Fruit fly (Drosophila melanogaster) whole organism, embryonic: ENCODE results near the gene dome.

ENCODE experiments used
- Aef1 ChIP-seq: fragments of 200-800 bp; sonication (Bioruptor generic); IDR thresholded peaks from 3 replicates; pipeline ENCODE4 v1.3.6; 2022; ENCODE audit warnings: missing biosample characterization, missing genetic modification characterization
- CG10565 ChIP-seq: fragments of 200-800 bp; sonication (Bioruptor generic); optimal IDR thresholded peaks from 3 replicates; lab custom pipeline; 2016; ENCODE audit warnings: missing biosample characterization, mild to moderate bottlenecking, missing genetic modification characterization
- CG12155 ChIP-seq: fragments of 200-800 bp; sonication (Bioruptor generic); optimal IDR thresholded peaks from 3 replicates; lab custom pipeline; 2016; ENCODE audit warnings: missing biosample characterization, missing genetic modification characterization
- CG13894 ChIP-seq: fragments of 200-800 bp; sonication (Bioruptor generic); optimal IDR thresholded peaks from 3 replicates; lab custom pipeline; 2018; ENCODE audit warnings: missing biosample characterization, mild to moderate bottlenecking, missing genetic modification characterization, moderate library complexity
- CG14441 ChIP-seq: fragments of 200-800 bp; sonication (Bioruptor generic); IDR thresholded peaks from 2 replicates; pipeline ENCODE4 v1.3.6; 2022; ENCODE audit warnings: missing biosample characterization, missing genetic modification characterization
- CG14965 ChIP-seq: fragments of 200-800 bp; sonication (Bioruptor generic); optimal IDR thresholded peaks from 2 replicates; lab custom pipeline; 2016; ENCODE audit warnings: missing biosample characterization, missing genetic modification characterization, borderline replicate concordance
- CG15011 ChIP-seq: fragments of 200-800 bp; sonication (Bioruptor generic); optimal IDR thresholded peaks from 3 replicates; lab custom pipeline; 2018; ENCODE audit warnings: missing biosample characterization, mild to moderate bottlenecking, missing genetic modification characterization
- CG17829 ChIP-seq: fragments of 200-800 bp; optimal IDR thresholded peaks from 2 replicates; lab custom pipeline; 2019; ENCODE audit warnings: missing biosample characterization, mild to moderate bottlenecking, missing genetic modification characterization, moderate library complexity
- CG17912 ChIP-seq: fragments of 200-800 bp; sonication (Bioruptor generic); optimal IDR thresholded peaks from 2 replicates; lab custom pipeline; 2018; ENCODE audit warnings: missing biosample characterization, mild to moderate bottlenecking, missing genetic modification characterization
- CG1832 ChIP-seq: fragments of 200-800 bp; sonication (Bioruptor generic); optimal IDR thresholded peaks from 2 replicates; lab custom pipeline; 2017; ENCODE audit warnings: missing biosample characterization, mild to moderate bottlenecking, missing genetic modification characterization, inconsistent platforms
- CG2120 ChIP-seq: fragments of 200-800 bp; sonication (Bioruptor generic); optimal IDR thresholded peaks from 3 replicates; lab custom pipeline; 2016; ENCODE audit warnings: missing biosample characterization, missing genetic modification characterization
- CG2199 ChIP-seq: fragments of 200-800 bp; sonication (Bioruptor generic); IDR thresholded peaks from 3 replicates; pipeline ENCODE4 v1.3.6; 2022; ENCODE audit warnings: missing biosample characterization, missing genetic modification characterization
- CG32767 ChIP-seq: fragments of 200-800 bp; sonication (Bioruptor generic); IDR thresholded peaks from 2 replicates; pipeline ENCODE4 v1.3.6; 2022; ENCODE audit warnings: missing biosample characterization, missing genetic modification characterization
- CG34422 ChIP-seq: fragments of 200-800 bp; sonication (Bioruptor generic); IDR thresholded peaks from 3 replicates; pipeline ENCODE4 v1.3.6; 2022; ENCODE audit warnings: missing biosample characterization, missing genetic modification characterization
- CG3995 ChIP-seq: fragments of 200-800 bp; sonication (Bioruptor generic); optimal IDR thresholded peaks from 3 replicates; lab custom pipeline; 2016; ENCODE audit warnings: missing biosample characterization, missing genetic modification characterization
- CG43689 ChIP-seq: fragments of 200-800 bp; sonication (Bioruptor generic); IDR thresholded peaks from 2 replicates; pipeline ENCODE4 v1.3.6; 2022; ENCODE audit warnings: missing biosample characterization, missing genetic modification characterization
- CG4617 ChIP-seq: fragments of 200-800 bp; sonication (Bioruptor generic); optimal IDR thresholded peaks from 3 replicates; lab custom pipeline; 2016; ENCODE audit warnings: missing biosample characterization, missing genetic modification characterization, borderline replicate concordance
- CG9876 ChIP-seq: fragments of 200-800 bp; sonication (Bioruptor generic); optimal IDR thresholded peaks from 2 replicates; lab custom pipeline; 2016; ENCODE audit warnings: missing biosample characterization, missing genetic modification characterization
- CHES-1-like ChIP-seq: fragments of 200-800 bp; sonication (Bioruptor generic); optimal IDR thresholded peaks from 2 replicates; lab custom pipeline; 2016; ENCODE audit warnings: missing biosample characterization, missing genetic modification characterization
- CTCF ChIP-seq: fragments of 200-800 bp; sonication (Bioruptor generic); optimal IDR thresholded peaks from 2 replicates; lab custom pipeline; 2017; ENCODE audit warnings: missing biosample characterization, mild to moderate bottlenecking, missing genetic modification characterization, moderate library complexity
- Dad ChIP-seq: fragments of 200-800 bp; sonication (Bioruptor generic); optimal IDR thresholded peaks from 3 replicates; lab custom pipeline; 2016; ENCODE audit warnings: missing biosample characterization, missing genetic modification characterization
- Deaf1 ChIP-seq: fragments of 200-800 bp; optimal IDR thresholded peaks from 3 replicates; lab custom pipeline; 2019; ENCODE audit warnings: missing biosample characterization, mild to moderate bottlenecking, missing genetic modification characterization, moderate library complexity
- Dek ChIP-seq: fragments of 200-800 bp; sonication (Bioruptor generic); optimal IDR thresholded peaks from 3 replicates; lab custom pipeline; 2019; ENCODE audit warnings: missing biosample characterization, mild to moderate bottlenecking, missing genetic modification characterization, moderate library complexity
- Hr51 ChIP-seq, 2 experiments: fragments of 200-800 bp; sonication (Bioruptor generic); optimal IDR thresholded peaks; 2 replicates in 1 of 2; 3 replicates in 1 of 2; lab custom pipeline; 2016 to 2018; ENCODE audit warnings: missing biosample characterization in 2 of 2, missing genetic modification characterization in 2 of 2, mild to moderate bottlenecking in 1 of 2, moderate library complexity in 1 of 2
- MBD-R2 ChIP-seq: fragments of 200-800 bp; sonication (Bioruptor generic); IDR thresholded peaks from 2 replicates; pipeline ENCODE4 v1.3.6; 2022; ENCODE audit warnings: missing biosample characterization, missing genetic modification characterization
- Med ChIP-seq: fragments of 200-800 bp; sonication (Bioruptor generic); peaks from one replicate; lab custom pipeline; 2016; ENCODE audit warnings: missing biosample characterization, missing genetic modification characterization, mild to moderate bottlenecking, inconsistent platforms, moderate library complexity
- Pdp1 ChIP-seq, 2 experiments: fragments of 200-800 bp; sonication (Bioruptor generic); optimal IDR thresholded peaks; 3 replicates each; lab custom pipeline; 2016; ENCODE audit warnings: missing biosample characterization in 2 of 2, missing genetic modification characterization in 2 of 2, mild to moderate bottlenecking in 1 of 2, moderate library complexity in 1 of 2
- Taf1 ChIP-seq: fragments of 200-800 bp; sonication (Bioruptor generic); IDR thresholded peaks from 2 replicates; pipeline ENCODE4 v1.3.6; 2022; ENCODE audit warnings: missing biosample characterization, missing genetic modification characterization
- Tbp ChIP-seq: fragments of >200 bp; optimal IDR thresholded peaks from 2 replicates; lab custom pipeline; 2018; ENCODE audit warnings: missing biosample characterization, missing genetic modification characterization
- Trl ChIP-seq, 3 experiments: fragments of >200 bp in 2 of 3; fragments of 200-800 bp in 1 of 3; sonication (Bioruptor generic) in 1 of 3; optimal IDR thresholded peaks; 2 replicates in 1 of 3; 3 replicates in 2 of 3; lab custom pipeline; 2016 to 2017; ENCODE audit warnings: missing biosample characterization in 1 of 3, missing genetic modification characterization in 1 of 3
- chn ChIP-seq: fragments of 200-800 bp; sonication (Bioruptor generic); optimal IDR thresholded peaks from 2 replicates; lab custom pipeline; 2016; ENCODE audit warnings: missing biosample characterization, missing genetic modification characterization
- crol ChIP-seq: fragments of 200-800 bp; sonication (Bioruptor generic); IDR thresholded peaks from 2 replicates; pipeline ENCODE4 v1.3.6; 2022; ENCODE audit warnings: missing biosample characterization, missing genetic modification characterization
- en ChIP-seq: fragments of 200-800 bp; sonication (Bioruptor generic); optimal IDR thresholded peaks from 2 replicates; lab custom pipeline; 2016; ENCODE audit warnings: missing biosample characterization, missing genetic modification characterization
- eve ChIP-seq, 2 experiments: fragments of >200 bp; optimal IDR thresholded peaks; 2 replicates each; lab custom pipeline; 2017; ENCODE audit warnings: missing biosample characterization in 2 of 2, missing genetic modification characterization in 2 of 2
- ewg ChIP-seq: fragments of 200-800 bp; sonication (Bioruptor generic); optimal IDR thresholded peaks from 3 replicates; lab custom pipeline; 2017; ENCODE audit warnings: mild to moderate bottlenecking, missing biosample characterization, missing genetic modification reagents, missing genetic modification characterization
- gsb ChIP-seq: fragments of 200-800 bp; sonication (Bioruptor generic); IDR thresholded peaks from 2 replicates; pipeline ENCODE4 v1.3.6; 2022; ENCODE audit warnings: missing biosample characterization, missing genetic modification characterization
- gt ChIP-seq: fragments of 200-800 bp; sonication (Bioruptor generic); IDR thresholded peaks from 2 replicates; pipeline ENCODE4 v1.3.6; 2022; ENCODE audit warnings: missing biosample characterization, missing genetic modification characterization
- h ChIP-seq: fragments of >200 bp; optimal IDR thresholded peaks from 2 replicates; lab custom pipeline; 2017
- ham ChIP-seq: fragments of 200-800 bp; sonication (Bioruptor generic); IDR thresholded peaks from 2 replicates; pipeline ENCODE4 v1.3.6; 2022; ENCODE audit warnings: missing biosample characterization, missing genetic modification characterization
- her ChIP-seq: fragments of 200-800 bp; sonication (Bioruptor generic); optimal IDR thresholded peaks from 2 replicates; lab custom pipeline; 2016; ENCODE audit warnings: missing biosample characterization, missing genetic modification characterization
- kni ChIP-seq: fragments of 200-800 bp; sonication (Bioruptor generic); optimal IDR thresholded peaks from 3 replicates; lab custom pipeline; 2017; ENCODE audit warnings: mild to moderate bottlenecking, missing biosample characterization, missing genetic modification reagents, missing genetic modification characterization
- nom ChIP-seq: fragments of 200-800 bp; sonication (Bioruptor generic); optimal IDR thresholded peaks from 2 replicates; lab custom pipeline; 2017; ENCODE audit warnings: missing biosample characterization, missing genetic modification characterization, mild to moderate bottlenecking, moderate library complexity, missing genetic modification reagents
- pho ChIP-seq: fragments of 200-800 bp; sonication (Bioruptor generic); optimal IDR thresholded peaks from 2 replicates; lab custom pipeline; 2016; ENCODE audit warnings: missing biosample characterization, missing genetic modification characterization
- pros ChIP-seq: fragments of 200-800 bp; sonication (Bioruptor generic); optimal IDR thresholded peaks from 3 replicates; lab custom pipeline; 2019; ENCODE audit warnings: missing biosample characterization, mild to moderate bottlenecking, missing genetic modification characterization, moderate library complexity
- psq ChIP-seq: fragments of 200-800 bp; sonication (Bioruptor generic); optimal IDR thresholded peaks from 2 replicates; lab custom pipeline; 2017; ENCODE audit warnings: missing biosample characterization, missing genetic modification characterization
- sc ChIP-seq, 3 experiments: fragments of >200 bp in 2 of 3; fragments of 200-800 bp in 1 of 3; sonication (Bioruptor generic) in 1 of 3; optimal IDR thresholded peaks; 2 replicates in 2 of 3; 3 replicates in 1 of 3; lab custom pipeline; 2017; ENCODE audit warnings: mild to moderate bottlenecking in 1 of 3, missing biosample characterization in 1 of 3, missing genetic modification characterization in 1 of 3, missing genetic modification reagents in 1 of 3
- scrt ChIP-seq: fragments of 200-800 bp; sonication (Bioruptor generic); optimal IDR thresholded peaks from 2 replicates; lab custom pipeline; 2018; ENCODE audit warnings: missing biosample characterization, mild to moderate bottlenecking, missing genetic modification characterization, moderate library complexity
- wek ChIP-seq: fragments of 200-800 bp; sonication (Bioruptor generic); optimal IDR thresholded peaks from 3 replicates; lab custom pipeline; 2018; ENCODE audit warnings: missing biosample characterization, mild to moderate bottlenecking, missing genetic modification characterization, moderate library complexity
- z ChIP-seq: fragments of 200-800 bp; sonication (Bioruptor generic); IDR thresholded peaks from 3 replicates; pipeline ENCODE4 v1.3.6; 2022; ENCODE audit warnings: missing biosample characterization, missing genetic modification characterization

The dome gene

DNA sequence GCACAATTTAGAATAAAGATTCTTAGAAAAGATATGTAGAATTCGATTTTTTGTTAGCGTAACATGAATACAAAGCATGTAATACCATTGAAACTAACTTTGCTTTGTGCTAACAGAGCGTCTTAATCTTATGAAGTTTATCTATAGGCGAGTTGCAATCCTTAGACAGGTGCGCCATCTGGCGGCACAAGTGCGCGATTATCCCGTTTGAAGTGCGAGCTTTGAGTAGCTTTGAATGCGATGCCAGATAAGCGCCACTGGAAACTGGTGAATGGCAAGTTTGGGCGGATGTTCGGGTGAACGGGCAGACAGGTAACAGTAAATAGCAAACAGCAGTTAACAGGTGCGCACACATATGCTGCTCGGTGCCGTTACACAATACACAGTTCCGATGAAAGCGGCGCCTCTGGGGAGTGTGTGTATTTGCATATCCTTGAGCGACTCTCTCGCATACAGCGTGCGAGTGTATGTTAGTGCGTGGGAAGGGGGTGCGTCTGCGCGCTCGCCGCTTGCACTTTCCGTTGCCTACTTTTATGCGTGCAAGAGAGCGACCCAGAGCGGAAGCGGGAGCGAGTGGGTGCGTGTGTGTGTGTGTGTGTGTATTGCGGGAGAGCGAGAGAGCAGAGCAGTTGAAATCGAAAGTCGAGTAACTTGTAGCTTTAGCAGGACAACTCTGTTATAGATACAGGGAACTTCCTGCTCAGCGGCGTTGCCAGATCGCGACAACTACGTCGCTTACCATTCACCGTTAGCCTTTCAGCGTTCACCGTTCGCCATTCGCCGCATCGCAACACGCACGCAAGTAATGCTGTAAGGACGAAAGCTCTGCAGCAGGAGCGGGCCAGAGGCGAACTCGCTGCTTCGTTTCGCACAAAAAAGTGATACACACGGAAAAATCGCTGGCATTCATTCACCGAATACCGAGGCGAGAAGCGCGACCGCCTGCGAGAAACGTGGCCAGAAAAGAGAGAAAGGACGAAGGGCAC, 35.0 kb upstream of the dome start, which contains the start of gene CG12531 (continued):
- TF ChIP-seq psq (GFP tag; lab: Kevin White, UChicago) (no peak), CG2120 (GFP tag; lab: Kevin White, UChicago) (no peak), eve (GFP tag; optimal IDR thresholded peaks at IDR 0.05; lab: Kevin White, UChicago) (no peak), CG32767 (GFP tag; lab: Robert Waterston, UW) (peak; percentile 61; the same call in 1 of the 2 replicates), Taf1 (GFP tag; lab: Robert Waterston, UW) (no peak), CG10565 (GFP tag; lab: Kevin White, UChicago) (no peak), h (lab: Kevin White, UChicago) (no peak), pros (GFP tag; lab: Kevin White, UChicago) (peak; percentile 39), en (GFP tag; lab: Kevin White, UChicago) (no peak), CG17912 (no peak), Trl (optimal IDR thresholded peaks at IDR 0.05; lab: Kevin White, UChicago) (peak; percentile 67 to 81), Trl (GFP tag; optimal IDR thresholded peaks at IDR 0.05; lab: Kevin White, UChicago) (no peak), scrt (peak; percentile 50), CG12155 (GFP tag; lab: Kevin White, UChicago) (peak; percentile 77), CG14965 (no peak), CG34422 (no peak), CG15011 (no peak), Hr51 (GFP tag; optimal IDR thresholded peaks at IDR 0.05; lab: Kevin White, UChicago) (peak in 1 of 2 experiments; percentile 12), ewg (GFP tag; lab: Kevin White, UChicago) (peak; percentile 90), gsb (GFP tag; lab: Robert Waterston, UW) (no peak), CG13894 (tag; lab: Kevin White, UChicago) (peak; percentile 24), CG17829 (tag; lab: Kevin White, UChicago) (no peak), gt (GFP tag; lab: Robert Waterston, UW) (no peak), pho (GFP tag; lab: Kevin White, UChicago) (no peak), Pdp1 (GFP tag; optimal IDR thresholded peaks at IDR 0.05; lab: Kevin White, UChicago) (peak in 1 of 2 experiments; percentile 57), CTCF (GFP tag; lab: Kevin White, UChicago) (peak; percentile 89), wek (GFP tag; lab: Kevin White, UChicago) (no peak), sc (optimal IDR thresholded peaks at IDR 0.05; lab: Kevin White, UChicago) (no peak), sc (GFP tag; optimal IDR thresholded peaks at IDR 0.05; lab: Kevin White, UChicago) (no peak), CG3995 (GFP tag; lab: Kevin White, UChicago) (peak; percentile 5), CG14441 (no peak), Med (peak; percentile 20), crol (GFP tag; lab: Robert Waterston, UW) (peak; percentile 10; the same call in 1 of the 2 replicates), nom (GFP tag; lab: Kevin White, UChicago) (no peak), CG43689 (GFP tag; lab: Robert Waterston, UW) (no peak)

DNA sequence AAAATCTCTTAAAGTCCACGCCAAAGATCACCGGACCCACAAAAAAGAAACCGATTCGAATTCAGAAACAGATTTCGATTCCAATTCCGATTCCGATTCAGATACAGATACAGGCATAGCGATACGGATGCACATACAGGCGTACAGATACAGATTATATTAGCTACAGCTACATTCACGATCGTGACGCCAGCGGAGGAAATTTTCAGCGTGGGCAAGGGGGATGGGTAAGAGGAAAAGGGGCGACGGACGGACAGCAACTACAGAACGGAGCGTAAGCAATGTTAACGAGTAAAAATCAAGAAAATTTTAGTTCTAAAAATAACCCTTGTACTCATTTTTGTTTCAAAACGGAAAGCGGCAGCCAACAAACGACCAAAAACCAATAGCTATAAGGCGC, 33.7 kb upstream of the dome start:
- TF ChIP-seq her = no peak
- TF ChIP-seq CG4617 (GFP tag; lab: Kevin White, UChicago) = no peak
- no peak for TF ChIP-seq chn (GFP tag; lab: Kevin White, UChicago)
- TF ChIP-seq MBD-R2 (GFP tag; lab: Robert Waterston, UW) = no peak
- no peak for TF ChIP-seq gsb (GFP tag; lab: Robert Waterston, UW)
- TF ChIP-seq CG9876 (GFP tag; lab: Kevin White, UChicago) = no peak
- no peak for TF ChIP-seq Dek
- TF ChIP-seq Tbp (GFP tag; lab: Kevin White, UChicago) = no peak
- TF ChIP-seq z = 0 out of 3 replicates have a peak, but pooled peaks have one; percentile 45
- TF ChIP-seq Dad (GFP tag; lab: Kevin White, UChicago) = no peak
- no peak for TF ChIP-seq kni (GFP tag; lab: Kevin White, UChicago)
- no peak for TF ChIP-seq CHES-1-like
- peak; percentile 54; the same call in 2 of the 3 replicates for TF ChIP-seq CG2199 (GFP tag; lab: Robert Waterston, UW)
- no peak for TF ChIP-seq CG1832
- TF ChIP-seq Deaf1 = peak; percentile 10
- TF ChIP-seq crol (GFP tag; lab: Robert Waterston, UW) = peak; percentile 75; the same call in 1 of the 2 replicates
- no peak for TF ChIP-seq Aef1 (GFP tag; lab: Robert Waterston, UW)
- TF ChIP-seq ham (GFP tag; lab: Robert Waterston, UW) = no peak
